Fruit fly (Drosophila melanogaster): Measurements from ENCODE around the gene CG43448.

Gene CG43448

dm6 chr3R:30284573-30284972 is 47.0 kb upstream of the CG43448 start (continued):
- peak; percentile 67 for TF ChIP-seq Sox102F (GFP tag; optimal IDR thresholded peaks at IDR 0.05)
- no peak for TF ChIP-seq Eip93F (GFP tag; optimal IDR thresholded peaks at IDR 0.05)
- TF ChIP-seq dsx (GFP tag; optimal IDR thresholded peaks at IDR 0.05; ENCODE audit: poor library complexity, severe bottlenecking) = peak; percentile 72
- no peak for TF ChIP-seq fd85E (GFP tag; optimal IDR thresholded peaks at IDR 0.05)
- TF ChIP-seq Sox14 (GFP tag; optimal IDR thresholded peaks at IDR 0.05) = peak; percentile 89
- peak; percentile 55 for TF ChIP-seq CG34406 (GFP tag; optimal IDR thresholded peaks at IDR 0.05)
- peak; percentile 25 for TF ChIP-seq CG6163 (GFP tag; IDR thresholded peaks at IDR 0.05)
- peak; percentile 89 for TF ChIP-seq CG31627 (GFP tag; optimal IDR thresholded peaks at IDR 0.05)
- TF ChIP-seq eg (GFP tag; IDR thresholded peaks at IDR 0.05) = peak; percentile 22
- TF ChIP-seq achi (GFP tag; optimal IDR thresholded peaks at IDR 0.05) = peak; percentile 73
- peak; percentile 56 for TF ChIP-seq CG10669 (GFP tag; optimal IDR thresholded peaks at IDR 0.05)
- no peak for TF ChIP-seq CG9139 (GFP tag; optimal IDR thresholded peaks at IDR 0.05)
- peak; percentile 47; the same call in 1 of the 2 replicates for TF ChIP-seq Gug (GFP tag; IDR thresholded peaks at IDR 0.05)
- peak; percentile 65 for TF ChIP-seq CG11762 (GFP tag; optimal IDR thresholded peaks at IDR 0.05; ENCODE audit: insufficient read depth)
- peak; percentile 66 to 71 for TF ChIP-seq salr (GFP tag; optimal IDR thresholded peaks at IDR 0.05)
- no peak for TF ChIP-seq CG11294 (GFP tag; IDR thresholded peaks at IDR 0.05)
- TF ChIP-seq Ets21C (GFP tag; optimal IDR thresholded peaks at IDR 0.05) = peak; percentile 75
- TF ChIP-seq Blimp-1 (GFP tag; optimal IDR thresholded peaks at IDR 0.05) = no peak
- peak; percentile 36; the same call in 1 of the 3 replicates for TF ChIP-seq CG8119 (GFP tag; IDR thresholded peaks at IDR 0.05)
- no peak for TF ChIP-seq CG6854 (GFP tag; optimal IDR thresholded peaks at IDR 0.05)
- peak; percentile 33 for TF ChIP-seq CG15336 (GFP tag; IDR thresholded peaks at IDR 0.05)
- peak; percentile 87 for TF ChIP-seq lz (GFP tag; optimal IDR thresholded peaks at IDR 0.05)
- peak; percentile 40 for TF ChIP-seq dac (GFP tag; optimal IDR thresholded peaks at IDR 0.05)
- TF ChIP-seq CG3919 (GFP tag; optimal IDR thresholded peaks at IDR 0.05) = peak; percentile 75
- TF ChIP-seq CG6808 (GFP tag; optimal IDR thresholded peaks at IDR 0.05) = no peak
- peak; percentile 24 for TF ChIP-seq CG1621 (tag; optimal IDR thresholded peaks at IDR 0.05)
- TF ChIP-seq topi (GFP tag; optimal IDR thresholded peaks at IDR 0.05) = peak; percentile 73
- TF ChIP-seq Hr38 (GFP tag; optimal IDR thresholded peaks at IDR 0.05) = no peak
- TF ChIP-seq ss (GFP tag; optimal IDR thresholded peaks at IDR 0.05) = no peak
- TF ChIP-seq acj6 (GFP tag; optimal IDR thresholded peaks at IDR 0.05) = peak; percentile 84
- TF ChIP-seq fd59A (GFP tag; optimal IDR thresholded peaks at IDR 0.05) = peak; percentile 71
- TF ChIP-seq OdsH (GFP tag; optimal IDR thresholded peaks at IDR 0.05) = peak; percentile 85
- peak; percentile 95 for TF ChIP-seq Eip78C (GFP tag)
- no peak for TF ChIP-seq fkh (GFP tag; optimal IDR thresholded peaks at IDR 0.05)
- TF ChIP-seq CG32006 (GFP tag; optimal IDR thresholded peaks at IDR 0.05) = peak; percentile 81
- TF ChIP-seq spab (GFP tag; optimal IDR thresholded peaks at IDR 0.05) = peak; percentile 27

- peak; percentile 5 for TF ChIP-seq CG6808 (GFP tag; optimal IDR thresholded peaks at IDR 0.05)
- TF ChIP-seq net (GFP tag; optimal IDR thresholded peaks at IDR 0.05) = peak; percentile 75
- peak; percentile 52 for TF ChIP-seq svp (GFP tag)
- no peak for TF ChIP-seq CG8319 (GFP tag; optimal IDR thresholded peaks at IDR 0.05)
- TF ChIP-seq OdsH (GFP tag; optimal IDR thresholded peaks at IDR 0.05) = peak; percentile 81
- TF ChIP-seq fd59A (GFP tag; optimal IDR thresholded peaks at IDR 0.05) = peak; percentile 53
- TF ChIP-seq CG3032 (tag; optimal IDR thresholded peaks at IDR 0.05) = peak; percentile 65
- TF ChIP-seq Hr39 (GFP tag; optimal IDR thresholded peaks at IDR 0.05) = peak; percentile 56
- TF ChIP-seq CG6276 (GFP tag; optimal IDR thresholded peaks at IDR 0.05) = peak; percentile 28
- no peak for TF ChIP-seq fkh (GFP tag; optimal IDR thresholded peaks at IDR 0.05)
- TF ChIP-seq CG11294 (GFP tag; IDR thresholded peaks at IDR 0.05) = peak; percentile 47; the same call in 1 of the 2 replicates
- TF ChIP-seq achi (GFP tag; optimal IDR thresholded peaks at IDR 0.05) = peak; percentile 44
- TF ChIP-seq CG34406 (GFP tag; optimal IDR thresholded peaks at IDR 0.05) = peak; percentile 64
- TF ChIP-seq CG3919 (GFP tag; optimal IDR thresholded peaks at IDR 0.05) = peak; percentile 56
- TF ChIP-seq CG7368 (GFP tag; optimal IDR thresholded peaks at IDR 0.05) = no peak
- peak; percentile 71 for TF ChIP-seq Met (GFP tag; optimal IDR thresholded peaks at IDR 0.05)
- TF ChIP-seq Eip75B (GFP tag; optimal IDR thresholded peaks at IDR 0.05) = peak; percentile 55
- peak; percentile 75 for TF ChIP-seq CG1621 (tag; optimal IDR thresholded peaks at IDR 0.05)
- TF ChIP-seq Eip93F (GFP tag; optimal IDR thresholded peaks at IDR 0.05) = no peak
- TF ChIP-seq Sox102F (GFP tag; optimal IDR thresholded peaks at IDR 0.05) = peak; percentile 60
- no peak for TF ChIP-seq Blimp-1 (GFP tag; optimal IDR thresholded peaks at IDR 0.05)
- TF ChIP-seq CG9139 (GFP tag; optimal IDR thresholded peaks at IDR 0.05) = no peak
- TF ChIP-seq CG8632 (GFP tag; optimal IDR thresholded peaks at IDR 0.05) = peak; percentile 68
- TF ChIP-seq Gug (GFP tag; IDR thresholded peaks at IDR 0.05) = peak; percentile 85
- TF ChIP-seq Eip78C (GFP tag) = peak; percentile 84
- no peak for TF ChIP-seq CG11902 (GFP tag; optimal IDR thresholded peaks at IDR 0.05)
- TF ChIP-seq cyc (GFP tag; optimal IDR thresholded peaks at IDR 0.05) = no peak
- no peak for TF ChIP-seq spab (GFP tag; optimal IDR thresholded peaks at IDR 0.05)
- TF ChIP-seq Hr4 (GFP tag; optimal IDR thresholded peaks at IDR 0.05) = peak; percentile 80
- no peak for TF ChIP-seq CG6854 (GFP tag; optimal IDR thresholded peaks at IDR 0.05)
- TF ChIP-seq Hr38 (GFP tag; optimal IDR thresholded peaks at IDR 0.05) = no peak
Observed at dm6 chr3R:30283940-30284339, 46.4 kb upstream of the CG43448 start.
